Fruit fly (Drosophila melanogaster): ENCODE results near the gene Sgs3.
A peak's percentile ranks its signal among the peaks of the same experiment; 100 is the strongest.

Gene Sgs3

DNA sequence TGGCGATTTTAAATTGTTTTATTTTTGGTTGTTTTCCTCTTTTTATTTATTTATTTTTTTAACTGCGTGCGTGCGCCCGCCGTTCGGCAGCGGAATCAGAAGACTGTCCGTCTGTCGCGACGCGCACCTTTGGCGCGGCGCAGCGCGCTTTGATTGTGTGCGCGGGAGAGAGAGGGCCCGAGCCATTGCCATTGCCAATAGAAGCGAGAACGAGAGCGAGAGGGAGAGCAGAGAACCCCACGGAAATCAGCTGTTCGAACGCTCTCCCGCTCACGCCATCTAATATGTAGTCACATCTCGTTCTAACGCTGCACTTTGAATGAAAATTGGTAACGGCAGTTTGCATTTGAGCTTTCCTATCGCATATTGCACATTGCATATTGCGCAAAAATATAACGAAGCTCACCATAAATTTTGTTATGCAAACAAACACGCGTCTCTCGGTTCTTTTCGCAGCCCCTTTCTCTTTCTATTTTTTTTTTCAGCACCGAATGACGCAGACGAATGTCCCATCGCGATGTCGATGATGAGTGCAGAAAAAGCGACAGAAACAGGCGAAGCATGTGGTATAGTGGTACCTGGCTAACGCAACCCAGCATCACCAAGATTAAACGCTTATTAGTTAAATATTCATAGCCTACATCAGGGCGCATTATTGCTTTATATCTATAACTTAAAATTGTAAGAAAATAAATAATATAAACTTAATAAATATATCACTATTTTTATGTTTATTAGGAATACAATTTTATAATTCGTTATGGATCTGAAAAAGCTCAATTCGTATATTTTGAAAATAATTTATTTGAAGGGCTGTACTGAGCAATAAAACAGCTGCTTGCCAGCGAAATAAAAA lies 22.6 kb downstream of the Sgs3 start (continued):
- TF ChIP-seq CG10654 (GFP tag; optimal IDR thresholded peaks at IDR 0.05) (no peak), Dek (tag; optimal IDR thresholded peaks at IDR 0.05) (peak; percentile 16), PHDP (tag; optimal IDR thresholded peaks at IDR 0.05) (peak; percentile 49), CG13624 (GFP tag; optimal IDR thresholded peaks at IDR 0.05) (no peak), crp (GFP tag; optimal IDR thresholded peaks at IDR 0.05) (peak in 1 of 2 experiments; percentile 80), esg (GFP tag; conservative IDR thresholded peaks at IDR 0.05) (0 out of 2 replicates have a peak, but pooled peaks have one; percentile 13), Sox102F (GFP tag; optimal IDR thresholded peaks at IDR 0.05) (peak; percentile 55), az2 (GFP tag; optimal IDR thresholded peaks at IDR 0.05) (peak; percentile 21), CG11695 (GFP tag; IDR thresholded peaks at IDR 0.05) (peak; percentile 85), Opbp (GFP tag; IDR thresholded peaks at IDR 0.05; ENCODE audit: partially characterized antibody) (0 out of 3 replicates have a peak, but pooled peaks have one; percentile 23), CoRest (tag; optimal IDR thresholded peaks at IDR 0.05) (peak; percentile 54), fd3F (GFP tag; optimal IDR thresholded peaks at IDR 0.05) (peak; percentile 23), row (GFP tag; IDR thresholded peaks at IDR 0.05) (peak; percentile 51; the same call in 2 of the 3 replicates), disco-r (GFP tag; optimal IDR thresholded peaks at IDR 0.05) (no peak), lmd (GFP tag; IDR thresholded peaks at IDR 0.05) (peak; percentile 48; the same call in 1 of the 2 replicates), chm (GFP tag; IDR thresholded peaks at IDR 0.05) (peak; percentile 64; the same call in 1 of the 2 replicates), C15 (GFP tag; IDR thresholded peaks at IDR 0.05) (no peak), zfh1 (GFP tag; IDR thresholded peaks at IDR 0.05) (0 out of 3 replicates have a peak, but pooled peaks have one; percentile 11), CG3847 (GFP tag; IDR thresholded peaks at IDR 0.05) (no peak), z (GFP tag; IDR thresholded peaks at IDR 0.05) (0 out of 3 replicates have a peak, but pooled peaks have one; percentile 15), Hr3 (GFP tag; optimal IDR thresholded peaks at IDR 0.05) (no peak), Adf1 (GFP tag; IDR thresholded peaks at IDR 0.05) (peak; percentile 85), al (GFP tag; IDR thresholded peaks at IDR 0.05) (peak; percentile 47; the same call in 1 of the 2 replicates), CG1233 (GFP tag; optimal IDR thresholded peaks at IDR 0.05) (peak; percentile 2), sr (GFP tag; IDR thresholded peaks at IDR 0.05) (peak; percentile 38; the same call in 1 of the 3 replicates), CG9932 (GFP tag; IDR thresholded peaks at IDR 0.05) (peak; percentile 53; the same call in 1 of the 2 replicates), sima (GFP tag; optimal IDR thresholded peaks at IDR 0.05) (no peak), wdn (GFP tag; IDR thresholded peaks at IDR 0.05) (no peak), dati (GFP tag; IDR thresholded peaks at IDR 0.05) (no peak), Med (GFP tag) (peak; percentile 78), CG15269 (tag; optimal IDR thresholded peaks at IDR 0.05) (peak; percentile 51), sqz (GFP tag; optimal IDR thresholded peaks at IDR 0.05) (no peak), sens-2 (GFP tag; IDR thresholded peaks at IDR 0.05) (no peak), CG31441 (GFP tag; IDR thresholded peaks at IDR 0.05) (peak; percentile 48), CG13424 (tag; optimal IDR thresholded peaks at IDR 0.05) (peak; percentile 27), unc-4 (GFP tag; IDR thresholded peaks at IDR 0.05; ENCODE audit: partially characterized antibody) (peak; percentile 27; the same call in 1 of the 2 replicates), CG11504 (tag; optimal IDR thresholded peaks at IDR 0.05) (peak; percentile 17), CG30403 (GFP tag; optimal IDR thresholded peaks at IDR 0.05) (peak; percentile 9), Dll (GFP tag; IDR thresholded peaks at IDR 0.05; ENCODE audit: partially characterized antibody) (peak; percentile 47; the same call in 2 of the 4 replicates), Lpt (GFP tag; optimal IDR thresholded peaks at IDR 0.05) (no peak), crol (GFP tag; IDR thresholded peaks at IDR 0.05) (0 out of 2 replicates have a peak, but pooled peaks have one; percentile 11), Deaf1 (tag; optimal IDR thresholded peaks at IDR 0.05) (peak; percentile 29), Trl (optimal IDR thresholded peaks at IDR 0.05) (peak; percentile 75 to 87), Trl (GFP tag; optimal IDR thresholded peaks at IDR 0.05) (no peak), CG11456 (GFP tag; IDR thresholded peaks at IDR 0.05) (0 out of 3 replicates have a peak, but pooled peaks have one; percentile 26), tgo (GFP tag; IDR thresholded peaks at IDR 0.05) (0 out of 3 replicates have a peak, but pooled peaks have one; percentile 25), kay (GFP tag; optimal IDR thresholded peaks at IDR 0.05) (no peak), CG12659 (GFP tag; optimal IDR thresholded peaks at IDR 0.05) (peak; percentile 22), Sry-δ (GFP tag; optimal IDR thresholded peaks at IDR 0.05) (no peak)

All from whole organism, embryonic.